Worm (Caenorhabditis elegans): ENCODE measurements around the gene acaa-2.

ce11 chrIII:13328911-13329310 is 15.8 kb upstream of the acaa-2 start:
- TF ChIP-seq mec-3 (tag; optimal IDR thresholded peaks at IDR 0.05; ENCODE audit: borderline replicate concordance) (no peak), unc-55 (GFP tag; optimal IDR thresholded peaks at IDR 0.05) (no peak)

All from whole organism, late embryonic.